Fruit fly (Drosophila melanogaster) whole organism, embryonic: ENCODE data around the gene CG33791.

Source experiments
- BEAF-32 ChIP-seq: fragments of 200-800 bp; sonication (Bioruptor generic); optimal IDR thresholded peaks from 3 replicates; lab custom pipeline; 2017; ENCODE audit warnings: missing biosample characterization, missing genetic modification characterization, mild to moderate bottlenecking, moderate library complexity, missing genetic modification reagents
- CG10209 ChIP-seq: fragments of 200-800 bp; sonication (Bioruptor generic); optimal IDR thresholded peaks from 3 replicates; lab custom pipeline; 2017; ENCODE audit warnings: missing biosample characterization, mild to moderate bottlenecking, missing genetic modification characterization, missing genetic modification reagents
- CG10462 ChIP-seq: fragments of 200-800 bp; sonication (Bioruptor generic); optimal IDR thresholded peaks from 2 replicates; lab custom pipeline; 2016; ENCODE audit warnings: missing biosample characterization, missing genetic modification characterization
- CG11093 ChIP-seq: fragments of 200-800 bp; sonication (Bioruptor generic); IDR thresholded peaks from 3 replicates; pipeline ENCODE4 v1.3.6; 2022; ENCODE audit warnings: missing biosample characterization, missing genetic modification characterization
- CG11456 ChIP-seq: fragments of 200-800 bp; sonication (Bioruptor generic); IDR thresholded peaks from 3 replicates; pipeline ENCODE4 v1.3.6; 2022; ENCODE audit warnings: missing biosample characterization, missing genetic modification characterization
- CG11504 ChIP-seq: fragments of 200-800 bp; sonication (Bioruptor generic); optimal IDR thresholded peaks from 3 replicates; lab custom pipeline; 2019; ENCODE audit warnings: missing biosample characterization, mild to moderate bottlenecking, missing genetic modification characterization, moderate library complexity
- CG11723 ChIP-seq: fragments of 200-800 bp; sonication (Bioruptor generic); optimal IDR thresholded peaks from 2 replicates; lab custom pipeline; 2017; ENCODE audit warnings: missing biosample characterization, mild to moderate bottlenecking, missing genetic modification characterization
- CG12071 ChIP-seq: fragments of 200-800 bp; sonication (Bioruptor generic); optimal IDR thresholded peaks from 3 replicates; lab custom pipeline; 2018; ENCODE audit warnings: missing biosample characterization, mild to moderate bottlenecking, missing genetic modification characterization
- CG12391 ChIP-seq: fragments of 200-800 bp; sonication (Bioruptor generic); optimal IDR thresholded peaks from 3 replicates; lab custom pipeline; 2018; ENCODE audit warnings: missing biosample characterization, mild to moderate bottlenecking, missing genetic modification characterization, moderate library complexity
- CG14014 ChIP-seq: fragments of 200-800 bp; sonication (Bioruptor generic); IDR thresholded peaks from 2 replicates; pipeline ENCODE4 v1.3.6; 2022; ENCODE audit warnings: missing biosample characterization, missing genetic modification characterization
- CG14441 ChIP-seq: fragments of 200-800 bp; sonication (Bioruptor generic); IDR thresholded peaks from 2 replicates; pipeline ENCODE4 v1.3.6; 2022; ENCODE audit warnings: missing biosample characterization, missing genetic modification characterization
- CG14667 ChIP-seq: fragments of 200-800 bp; sonication (Bioruptor generic); IDR thresholded peaks from 2 replicates; pipeline ENCODE4 v1.3.6; 2022; ENCODE audit warnings: missing biosample characterization, missing genetic modification characterization
- CG15696 ChIP-seq: fragments of 200-800 bp; sonication (Bioruptor generic); optimal IDR thresholded peaks from 2 replicates; lab custom pipeline; 2019; ENCODE audit warnings: missing biosample characterization, mild to moderate bottlenecking, missing genetic modification characterization, moderate library complexity
- CG17359 ChIP-seq: fragments of 200-800 bp; sonication (Bioruptor generic); optimal IDR thresholded peaks from 3 replicates; lab custom pipeline; 2018; ENCODE audit warnings: missing biosample characterization, mild to moderate bottlenecking, missing genetic modification characterization, moderate library complexity
- CG17385 ChIP-seq: fragments of 200-800 bp; sonication (Bioruptor generic); optimal IDR thresholded peaks from 3 replicates; lab custom pipeline; 2018; ENCODE audit warnings: missing biosample characterization, mild to moderate bottlenecking, missing genetic modification characterization
- CG33213 ChIP-seq: fragments of 200-800 bp; sonication (Bioruptor generic); optimal IDR thresholded peaks from 3 replicates; lab custom pipeline; 2016; ENCODE audit warnings: missing biosample characterization, missing genetic modification characterization
- CG34376 ChIP-seq: fragments of 200-800 bp; sonication (Bioruptor generic); optimal IDR thresholded peaks from 2 replicates; lab custom pipeline; 2018; ENCODE audit warnings: missing biosample characterization, mild to moderate bottlenecking, missing genetic modification characterization
- CG7271 ChIP-seq: fragments of 200-800 bp; sonication (Bioruptor generic); optimal IDR thresholded peaks from 2 replicates; lab custom pipeline; 2018; ENCODE audit warnings: missing biosample characterization, mild to moderate bottlenecking, missing genetic modification characterization, moderate library complexity
- CG7987 ChIP-seq: fragments of 200-800 bp; sonication (Bioruptor generic); optimal IDR thresholded peaks from 2 replicates; lab custom pipeline; 2018; ENCODE audit warnings: missing biosample characterization, mild to moderate bottlenecking, missing genetic modification characterization, moderate library complexity
- CG9727 ChIP-seq: fragments of 200-800 bp; sonication (Bioruptor generic); optimal IDR thresholded peaks from 3 replicates; lab custom pipeline; 2017; ENCODE audit warnings: missing biosample characterization, mild to moderate bottlenecking, missing genetic modification characterization
- CG9817 ChIP-seq: fragments of 200-800 bp; sonication (Bioruptor generic); optimal IDR thresholded peaks from 2 replicates; lab custom pipeline; 2018; ENCODE audit warnings: missing biosample characterization, mild to moderate bottlenecking, missing genetic modification characterization, moderate library complexity
- Dp ChIP-seq: fragments of 200-800 bp; sonication (Bioruptor generic); optimal IDR thresholded peaks from 2 replicates; lab custom pipeline; 2018; ENCODE audit warnings: missing biosample characterization, mild to moderate bottlenecking, missing genetic modification characterization, moderate library complexity
- HmgZ ChIP-seq: fragments of 200-800 bp; sonication (Bioruptor generic); optimal IDR thresholded peaks from 2 replicates; lab custom pipeline; 2018; ENCODE audit warnings: missing biosample characterization, mild to moderate bottlenecking, missing genetic modification characterization
- MBD-R2 ChIP-seq: fragments of 200-800 bp; sonication (Bioruptor generic); IDR thresholded peaks from 2 replicates; pipeline ENCODE4 v1.3.6; 2022; ENCODE audit warnings: missing biosample characterization, missing genetic modification characterization
- NC2β ChIP-seq: fragments of 200-800 bp; sonication (Bioruptor generic); optimal IDR thresholded peaks from 2 replicates; lab custom pipeline; 2016; ENCODE audit warnings: missing biosample characterization, missing genetic modification characterization
- NFAT ChIP-seq: fragments of 200-800 bp; sonication (Bioruptor generic); IDR thresholded peaks from 2 replicates; pipeline ENCODE4 v1.3.6; 2022; ENCODE audit warnings: missing biosample characterization, missing genetic modification characterization
- Neu2 ChIP-seq: fragments of 200-800 bp; sonication (Bioruptor generic); optimal IDR thresholded peaks from 3 replicates; lab custom pipeline; 2016; ENCODE audit warnings: missing biosample characterization, missing genetic modification characterization, borderline replicate concordance
- Rfx ChIP-seq: fragments of 200-800 bp; sonication (Bioruptor generic); IDR thresholded peaks from 2 replicates; pipeline ENCODE4 v1.3.6; 2022; ENCODE audit warnings: missing biosample characterization, missing genetic modification characterization
- Ssrp ChIP-seq: fragments of 200-800 bp; sonication (Bioruptor generic); optimal IDR thresholded peaks from 2 replicates; lab custom pipeline; 2018; ENCODE audit warnings: missing biosample characterization, mild to moderate bottlenecking, missing genetic modification characterization, moderate library complexity
- abd-A ChIP-seq: fragments of 200-800 bp; sonication (Bioruptor generic); optimal IDR thresholded peaks from 3 replicates; lab custom pipeline; 2019; ENCODE audit warnings: missing biosample characterization, mild to moderate bottlenecking, missing genetic modification characterization, moderate library complexity
- ash1 ChIP-seq: fragments of 200-800 bp; sonication (Bioruptor generic); optimal IDR thresholded peaks from 2 replicates; lab custom pipeline; 2018; ENCODE audit warnings: missing biosample characterization, mild to moderate bottlenecking, missing genetic modification characterization
- ci ChIP-seq: fragments of 200-800 bp; sonication (Bioruptor generic); IDR thresholded peaks from 3 replicates; pipeline ENCODE4 v1.3.6; 2022; ENCODE audit warnings: missing biosample characterization, missing genetic modification characterization
- dan ChIP-seq: fragments of 200-800 bp; sonication (Bioruptor generic); IDR thresholded peaks from 2 replicates; pipeline ENCODE4 v1.3.6; 2022; ENCODE audit warnings: missing biosample characterization, missing genetic modification characterization
- dimm ChIP-seq: fragments of 200-800 bp; sonication (Bioruptor generic); IDR thresholded peaks from 2 replicates; pipeline ENCODE4 v1.3.6; 2022; ENCODE audit warnings: missing biosample characterization, missing genetic modification characterization
- fd102C ChIP-seq: fragments of 200-800 bp; sonication (Bioruptor generic); optimal IDR thresholded peaks from 2 replicates; lab custom pipeline; 2018; ENCODE audit warnings: missing biosample characterization, mild to moderate bottlenecking, missing genetic modification characterization, moderate library complexity
- hkb ChIP-seq, 2 experiments: fragments of 200-800 bp in 1 of 2; fragments of >200 bp in 1 of 2; sonication (Bioruptor generic) in 1 of 2; IDR thresholded peaks in 1 of 2; optimal IDR thresholded peaks in 1 of 2; 2 replicates each; pipeline versions ENCODE4 v1.3.6 to Lab custom; 2017 to 2022; ENCODE audit warnings: missing biosample characterization in 1 of 2, missing genetic modification characterization in 1 of 2
- kay ChIP-seq: fragments of 200-800 bp; sonication (Bioruptor generic); optimal IDR thresholded peaks from 2 replicates; lab custom pipeline; 2016; ENCODE audit warnings: missing biosample characterization, missing genetic modification characterization
- nom ChIP-seq: fragments of 200-800 bp; sonication (Bioruptor generic); optimal IDR thresholded peaks from 2 replicates; lab custom pipeline; 2017; ENCODE audit warnings: missing biosample characterization, missing genetic modification characterization, mild to moderate bottlenecking, moderate library complexity, missing genetic modification reagents
- odd ChIP-seq: fragments of 200-800 bp; sonication (Bioruptor generic); optimal IDR thresholded peaks from 2 replicates; lab custom pipeline; 2017; ENCODE audit warnings: missing biosample characterization, mild to moderate bottlenecking, missing genetic modification characterization
- p53 ChIP-seq: fragments of 200-800 bp; sonication (Bioruptor generic); optimal IDR thresholded peaks from 2 replicates; lab custom pipeline; 2016; ENCODE audit warnings: missing biosample characterization, missing genetic modification characterization
- pfk ChIP-seq: fragments of 200-800 bp; sonication (Bioruptor generic); optimal IDR thresholded peaks from 2 replicates; lab custom pipeline; 2018; ENCODE audit warnings: missing biosample characterization, mild to moderate bottlenecking, missing genetic modification characterization, moderate library complexity
- pnt ChIP-seq: fragments of 200-800 bp; sonication (Bioruptor generic); optimal IDR thresholded peaks from 3 replicates; lab custom pipeline; 2016; ENCODE audit warnings: missing biosample characterization, missing genetic modification characterization
- pzg ChIP-seq: fragments of 200-800 bp; sonication (Bioruptor generic); optimal IDR thresholded peaks from 3 replicates; lab custom pipeline; 2018; ENCODE audit warnings: missing biosample characterization, mild to moderate bottlenecking, missing genetic modification characterization, moderate library complexity
- sd ChIP-seq: fragments of 200-800 bp; sonication (Bioruptor generic); optimal IDR thresholded peaks from 3 replicates; lab custom pipeline; 2018; ENCODE audit warnings: missing biosample characterization, mild to moderate bottlenecking, missing genetic modification characterization, moderate library complexity
- sens ChIP-seq: fragments of 200-800 bp; sonication (Bioruptor generic); peaks from one replicate; lab custom pipeline; 2016; ENCODE audit warnings: missing biosample characterization, missing genetic modification characterization
- sima ChIP-seq: fragments of 200-800 bp; sonication (Bioruptor generic); optimal IDR thresholded peaks from 2 replicates; lab custom pipeline; 2016; ENCODE audit warnings: missing biosample characterization, missing genetic modification characterization
- slou ChIP-seq: fragments of 200-800 bp; sonication (Bioruptor generic); optimal IDR thresholded peaks from 3 replicates; lab custom pipeline; 2016; ENCODE audit warnings: missing biosample characterization, missing genetic modification characterization
- trem ChIP-seq: fragments of 200-800 bp; optimal IDR thresholded peaks from 3 replicates; lab custom pipeline; 2019; ENCODE audit warnings: missing biosample characterization, mild to moderate bottlenecking, missing genetic modification characterization, moderate library complexity

Gene CG33791

DNA sequence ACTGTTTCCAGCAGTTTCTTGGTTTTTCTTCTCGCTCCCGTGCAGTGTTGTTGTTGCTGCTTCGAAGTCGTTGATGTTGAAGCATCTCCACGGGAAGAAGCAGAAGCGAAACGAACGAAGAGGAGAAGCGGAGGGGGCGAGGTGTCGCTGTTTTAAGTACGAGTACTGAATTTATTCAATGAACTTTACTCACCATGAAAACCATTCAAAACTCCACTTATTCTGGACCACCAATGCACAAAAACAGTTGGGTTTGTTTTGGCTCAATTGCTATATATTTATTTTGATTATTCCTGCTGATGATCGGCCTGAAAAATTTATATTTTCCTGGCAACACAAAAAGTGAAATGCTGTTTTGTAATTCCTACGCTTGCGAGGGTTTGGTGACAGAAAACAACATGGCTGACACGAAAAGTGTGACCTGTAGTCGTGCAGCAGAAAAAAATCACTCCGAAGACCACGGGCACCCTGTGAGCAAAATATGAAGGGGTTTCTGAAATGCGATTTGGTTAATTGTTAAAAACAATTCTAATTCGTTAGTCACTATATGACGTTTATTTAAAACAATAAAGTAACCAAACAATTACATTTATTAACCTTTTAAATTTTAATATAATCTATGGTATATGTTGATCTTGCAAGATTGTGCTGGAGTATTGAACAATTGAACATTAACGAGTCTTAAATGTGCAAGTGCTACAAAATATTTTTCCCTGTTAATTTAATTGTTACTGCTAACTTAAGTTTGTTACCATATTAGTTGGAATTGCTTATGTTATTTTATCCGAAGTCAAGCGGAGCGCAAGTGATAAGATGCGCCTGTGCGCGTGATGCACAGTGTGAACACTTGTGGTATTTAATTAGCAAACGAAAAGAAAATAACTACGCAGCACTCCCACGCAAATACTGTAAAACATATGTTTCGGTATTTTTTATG, 34.3 kb upstream of the CG33791 start, which contains the start of gene CG7879 (continued):
- TF ChIP-seq abd-A (tag; lab: Kevin White, UChicago) = no peak
- peak; percentile 43 for TF ChIP-seq BEAF-32
- no peak; the same call in 2 of the 3 replicates for TF ChIP-seq CG11456 (GFP tag; lab: Robert Waterston, UW)
- TF ChIP-seq NC2β (GFP tag; lab: Kevin White, UChicago) = no peak
- TF ChIP-seq slou (GFP tag; lab: Kevin White, UChicago) = peak; percentile 16
- peak; percentile 16 for TF ChIP-seq CG10209
- TF ChIP-seq CG17385 (GFP tag; lab: Kevin White, UChicago) = peak; percentile 87
- no peak for TF ChIP-seq Neu2 (GFP tag; lab: Kevin White, UChicago)
- peak; percentile 0 for TF ChIP-seq trem (tag; lab: Kevin White, UChicago)
- no peak for TF ChIP-seq CG14014 (GFP tag; lab: Robert Waterston, UW)
- no peak for TF ChIP-seq odd
- no peak for TF ChIP-seq Dp (GFP tag; lab: Kevin White, UChicago)
- no peak for TF ChIP-seq CG14667 (GFP tag; lab: Robert Waterston, UW)
- TF ChIP-seq CG11504 (tag; lab: Kevin White, UChicago) = no peak
- TF ChIP-seq CG9817 (tag; lab: Kevin White, UChicago) = peak; percentile 25
- TF ChIP-seq nom (GFP tag; lab: Kevin White, UChicago) = peak; percentile 72
- no peak; the same call in 1 of the 2 replicates for TF ChIP-seq MBD-R2 (GFP tag; lab: Robert Waterston, UW)
- no peak for TF ChIP-seq hkb (optimal IDR thresholded peaks at IDR 0.05; lab: Kevin White, UChicago)
- TF ChIP-seq hkb (GFP tag; IDR thresholded peaks at IDR 0.05; lab: Robert Waterston, UW) = 0 out of 2 replicates have a peak, but pooled peaks have one; percentile 24
- no peak for TF ChIP-seq pfk (GFP tag; lab: Kevin White, UChicago)
- peak; percentile 42 for TF ChIP-seq CG34376 (GFP tag; lab: Kevin White, UChicago)
- TF ChIP-seq CG15696 (tag; lab: Kevin White, UChicago) = no peak
- no peak for TF ChIP-seq HmgZ (tag; lab: Kevin White, UChicago)
- TF ChIP-seq sima (GFP tag; lab: Kevin White, UChicago) = no peak
- TF ChIP-seq CG12071 = peak; percentile 9
- TF ChIP-seq ash1 (GFP tag; lab: Kevin White, UChicago) = no peak
- TF ChIP-seq p53 (GFP tag; lab: Kevin White, UChicago) = no peak
- TF ChIP-seq kay (GFP tag; lab: Kevin White, UChicago) = no peak
- no peak for TF ChIP-seq CG17359 (tag; lab: Kevin White, UChicago)
- TF ChIP-seq NFAT = peak; percentile 22; the same call in 1 of the 2 replicates
- peak; percentile 14 for TF ChIP-seq pnt
- TF ChIP-seq CG7271 (tag; lab: Kevin White, UChicago) = no peak
- no peak for TF ChIP-seq CG33213
- no peak for TF ChIP-seq CG11093 (GFP tag; lab: Robert Waterston, UW)
- no peak for TF ChIP-seq CG14441 (GFP tag; lab: Robert Waterston, UW)
- TF ChIP-seq Ssrp (tag; lab: Kevin White, UChicago) = peak; percentile 1
- peak; percentile 54 for TF ChIP-seq CG12391 (tag; lab: Kevin White, UChicago)
- TF ChIP-seq dan = no peak
- no peak for TF ChIP-seq CG7987
- peak; percentile 80 for TF ChIP-seq sens
- TF ChIP-seq CG10462 (GFP tag; lab: Kevin White, UChicago) = no peak
- TF ChIP-seq CG11723 (GFP tag; lab: Kevin White, UChicago) = no peak
- TF ChIP-seq CG9727 (GFP tag; lab: Kevin White, UChicago) = peak; percentile 51
- TF ChIP-seq fd102C (GFP tag; lab: Kevin White, UChicago) = no peak
- TF ChIP-seq sd (tag; lab: Kevin White, UChicago) = peak; percentile 34
- TF ChIP-seq dimm (GFP tag; lab: Robert Waterston, UW) = no peak
- TF ChIP-seq pzg (GFP tag; lab: Kevin White, UChicago) = peak; percentile 56
- TF ChIP-seq Rfx (GFP tag; lab: Robert Waterston, UW) = peak; percentile 50
- TF ChIP-seq ci (GFP tag; lab: Robert Waterston, UW) = peak; percentile 65
